Fruit fly (Drosophila melanogaster): ENCODE data around the gene Sh3beta.

Gene Sh3beta

DNA sequence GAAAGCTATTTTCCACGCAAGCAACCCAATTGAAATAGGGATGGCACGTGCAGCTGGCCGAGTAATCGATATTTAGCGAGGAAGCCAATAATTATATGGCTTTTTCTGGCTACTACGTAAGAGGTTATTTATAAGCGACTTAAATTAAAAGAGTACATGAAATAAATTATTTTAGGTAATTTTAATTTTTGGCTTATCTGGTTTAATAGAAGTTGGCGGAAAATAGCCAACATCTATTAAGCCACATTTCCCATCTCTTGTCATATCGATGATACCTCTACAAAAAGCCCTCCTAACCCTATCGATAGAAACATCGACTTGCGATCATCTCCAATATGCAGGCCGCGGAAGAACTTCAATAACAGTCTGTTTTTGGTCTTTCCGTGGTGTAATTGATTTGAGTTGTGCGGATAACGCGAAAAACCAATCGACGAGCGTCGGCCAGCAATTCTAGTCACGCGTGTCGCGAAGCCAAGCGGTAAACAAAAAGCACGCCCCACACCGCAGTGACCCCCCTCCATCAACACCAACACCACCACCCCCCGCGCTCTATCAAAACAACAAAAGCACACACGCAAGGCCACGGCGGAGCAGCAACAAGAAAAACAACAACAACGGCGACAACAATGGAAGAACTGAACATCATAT, 21.0 kb downstream of the Sh3beta start, which contains the start of the genes Srp19 and qm (continued):
- TF ChIP-seq CG2129 (GFP tag; IDR thresholded peaks at IDR 0.05; ENCODE audit: partially characterized antibody): peak; percentile 59; the same call in 1 of the 2 replicates
- peak; percentile 42 for TF ChIP-seq tin (GFP tag; optimal IDR thresholded peaks at IDR 0.05)
- no peak for TF ChIP-seq grn (GFP tag; optimal IDR thresholded peaks at IDR 0.05)
- TF ChIP-seq kay (GFP tag; optimal IDR thresholded peaks at IDR 0.05): peak; percentile 54
- no peak for TF ChIP-seq CG1529 (GFP tag; optimal IDR thresholded peaks at IDR 0.05)
- peak; percentile 86 for TF ChIP-seq CG16813 (GFP tag; IDR thresholded peaks at IDR 0.05; ENCODE audit: partially characterized antibody)
- no peak for TF ChIP-seq CG9609 (GFP tag; optimal IDR thresholded peaks at IDR 0.05)
- TF ChIP-seq peb (GFP tag; IDR thresholded peaks at IDR 0.05): no peak
- no peak for TF ChIP-seq CG10147 (GFP tag; optimal IDR thresholded peaks at IDR 0.05)
- TF ChIP-seq Dbx (GFP tag; IDR thresholded peaks at IDR 0.05): peak; percentile 52; the same call in 2 of the 3 replicates
- peak; percentile 10 for TF ChIP-seq CG7786 (GFP tag; optimal IDR thresholded peaks at IDR 0.05)
- TF ChIP-seq zen (tag; optimal IDR thresholded peaks at IDR 0.05): peak; percentile 35
- TF ChIP-seq CG18476 (GFP tag; optimal IDR thresholded peaks at IDR 0.05): peak; percentile 6
- TF ChIP-seq kni (GFP tag; optimal IDR thresholded peaks at IDR 0.05): peak; percentile 53
- TF ChIP-seq yki (optimal IDR thresholded peaks at IDR 0.05): no peak
- TF ChIP-seq Bgb (GFP tag; IDR thresholded peaks at IDR 0.05; ENCODE audit: partially characterized antibody): peak; percentile 81
- TF ChIP-seq CG13296 (GFP tag; optimal IDR thresholded peaks at IDR 0.05): no peak
- TF ChIP-seq D19A (tag; optimal IDR thresholded peaks at IDR 0.05): no peak
- peak; percentile 97 for TF ChIP-seq Ets65A (GFP tag)
- TF ChIP-seq ham (GFP tag; IDR thresholded peaks at IDR 0.05): no peak
- TF ChIP-seq vfl (GFP tag; optimal IDR thresholded peaks at IDR 0.05): peak; percentile 54
- TF ChIP-seq aop (GFP tag; IDR thresholded peaks at IDR 0.05): peak; percentile 53; the same call in 1 of the 2 replicates
- peak; percentile 19 for TF ChIP-seq CG12942 (GFP tag; optimal IDR thresholded peaks at IDR 0.05)
- TF ChIP-seq sqz (GFP tag; optimal IDR thresholded peaks at IDR 0.05): no peak
- TF ChIP-seq Myb (GFP tag; optimal IDR thresholded peaks at IDR 0.05): peak; percentile 59
- peak; percentile 6 for TF ChIP-seq trem (tag; optimal IDR thresholded peaks at IDR 0.05)
- no peak for TF ChIP-seq nerfin-2 (GFP tag; IDR thresholded peaks at IDR 0.05; ENCODE audit: partially characterized antibody)
- TF ChIP-seq wek (GFP tag; optimal IDR thresholded peaks at IDR 0.05): peak; percentile 43
- TF ChIP-seq onecut (GFP tag; IDR thresholded peaks at IDR 0.05): peak; percentile 44; the same call in 1 of the 2 replicates
- TF ChIP-seq abd-A (tag; optimal IDR thresholded peaks at IDR 0.05): no peak
- peak; percentile 19 for TF ChIP-seq Elba2 (GFP tag; optimal IDR thresholded peaks at IDR 0.05)
- TF ChIP-seq CG6689 (GFP tag; IDR thresholded peaks at IDR 0.05): peak; percentile 29; the same call in 1 of the 2 replicates
- no peak for TF ChIP-seq ATbp (GFP tag; optimal IDR thresholded peaks at IDR 0.05)
- peak; percentile 22 for TF ChIP-seq caup (GFP tag; optimal IDR thresholded peaks at IDR 0.05; ENCODE audit: severe bottlenecking)
- peak; percentile 60; the same call in 2 of the 3 replicates for TF ChIP-seq zen2 (GFP tag; IDR thresholded peaks at IDR 0.05; ENCODE audit: partially characterized antibody)
- no peak for TF ChIP-seq CG1024 (GFP tag; IDR thresholded peaks at IDR 0.05)
- peak; percentile 16 for TF ChIP-seq CHES-1-like (GFP tag; optimal IDR thresholded peaks at IDR 0.05)
- TF ChIP-seq chn (GFP tag; optimal IDR thresholded peaks at IDR 0.05): peak; percentile 44
- no peak for TF ChIP-seq CG15011 (GFP tag; optimal IDR thresholded peaks at IDR 0.05)
- TF ChIP-seq CG33557 (GFP tag; optimal IDR thresholded peaks at IDR 0.05): peak; percentile 22
- no peak for TF ChIP-seq B-H2 (GFP tag; optimal IDR thresholded peaks at IDR 0.05)
- peak; percentile 37 for TF ChIP-seq gcm (GFP tag; optimal IDR thresholded peaks at IDR 0.05)
- TF ChIP-seq gsb (GFP tag; IDR thresholded peaks at IDR 0.05): no peak
- peak; percentile 11; the same call in 1 of the 3 replicates for TF ChIP-seq B-H1 (GFP tag; IDR thresholded peaks at IDR 0.05)
- TF ChIP-seq NC2β (GFP tag; optimal IDR thresholded peaks at IDR 0.05): no peak
- TF ChIP-seq az2 (GFP tag; optimal IDR thresholded peaks at IDR 0.05): peak; percentile 47
- TF ChIP-seq CG43689 (GFP tag; IDR thresholded peaks at IDR 0.05): no peak
- TF ChIP-seq CG6765 (GFP tag; optimal IDR thresholded peaks at IDR 0.05): peak; percentile 43
- no peak for TF ChIP-seq run (tag; optimal IDR thresholded peaks at IDR 0.05)
- TF ChIP-seq Rfx (GFP tag; IDR thresholded peaks at IDR 0.05): peak; percentile 51; the same call in 1 of the 2 replicates
